Fruit fly (Drosophila melanogaster): ENCODE results near the gene otu.

otu gene

dm6 chrX:8521492-8521891 is 32.2 kb upstream of the otu start:
- TF ChIP-seq CG6163 (GFP tag; IDR thresholded peaks at IDR 0.05) (peak; percentile 28; the same call in 1 of the 3 replicates), net (GFP tag; optimal IDR thresholded peaks at IDR 0.05) (no peak), vri (GFP tag; optimal IDR thresholded peaks at IDR 0.05) (no peak), CG4318 (GFP tag; optimal IDR thresholded peaks at IDR 0.05) (peak; percentile 38), CG1621 (tag; optimal IDR thresholded peaks at IDR 0.05) (no peak), Eip78C (GFP tag) (peak; percentile 62), eg (GFP tag; IDR thresholded peaks at IDR 0.05) (peak; percentile 67; the same call in 2 of the 3 replicates), CG32006 (GFP tag; optimal IDR thresholded peaks at IDR 0.05) (peak; percentile 71), pdm3 (GFP tag; optimal IDR thresholded peaks at IDR 0.05) (no peak), CG11294 (GFP tag; IDR thresholded peaks at IDR 0.05) (0 out of 2 replicates have a peak, but pooled peaks have one; percentile 13), Sox15 (GFP tag; optimal IDR thresholded peaks at IDR 0.05) (no peak), CG10631 (GFP tag; optimal IDR thresholded peaks at IDR 0.05) (no peak), acj6 (GFP tag; optimal IDR thresholded peaks at IDR 0.05) (peak; percentile 16), Gug (GFP tag; IDR thresholded peaks at IDR 0.05) (peak; percentile 52), dsx (GFP tag; optimal IDR thresholded peaks at IDR 0.05; ENCODE audit: poor library complexity, severe bottlenecking) (no peak), Hr38 (GFP tag; optimal IDR thresholded peaks at IDR 0.05) (no peak), Eip93F (GFP tag; optimal IDR thresholded peaks at IDR 0.05) (no peak), esn (GFP tag; optimal IDR thresholded peaks at IDR 0.05) (no peak), CG15336 (GFP tag; IDR thresholded peaks at IDR 0.05) (peak; percentile 72), CG6792 (GFP tag; optimal IDR thresholded peaks at IDR 0.05) (no peak), Blimp-1 (GFP tag; optimal IDR thresholded peaks at IDR 0.05) (no peak), dac (GFP tag; optimal IDR thresholded peaks at IDR 0.05) (peak; percentile 10), CG6276 (GFP tag; optimal IDR thresholded peaks at IDR 0.05) (peak; percentile 67), CG10669 (GFP tag; optimal IDR thresholded peaks at IDR 0.05) (no peak), salr (GFP tag; optimal IDR thresholded peaks at IDR 0.05) (peak in 1 of 2 experiments; percentile 10), Lpt (GFP tag; optimal IDR thresholded peaks at IDR 0.05) (peak; percentile 52), Hr4 (GFP tag; optimal IDR thresholded peaks at IDR 0.05) (peak; percentile 66), CG8119 (GFP tag; IDR thresholded peaks at IDR 0.05) (peak; percentile 71), OdsH (GFP tag; optimal IDR thresholded peaks at IDR 0.05) (peak; percentile 13)

- TF ChIP-seq Met (GFP tag; optimal IDR thresholded peaks at IDR 0.05) (no peak), vri (GFP tag; optimal IDR thresholded peaks at IDR 0.05) (peak; percentile 28)
Measured at dm6 chrX:8520517-8520916, 31.2 kb upstream of the otu start.

dm6 chrX:8518025-8518661 is 28.8 kb upstream of the otu start:
- TF ChIP-seq OdsH (GFP tag; optimal IDR thresholded peaks at IDR 0.05) (no peak), svp (GFP tag) (no peak), Blimp-1 (GFP tag; optimal IDR thresholded peaks at IDR 0.05) (no peak), CG6808 (GFP tag; optimal IDR thresholded peaks at IDR 0.05) (peak; percentile 47), CG6792 (GFP tag; optimal IDR thresholded peaks at IDR 0.05) (no peak), CG8319 (GFP tag; optimal IDR thresholded peaks at IDR 0.05) (no peak), CG7368 (GFP tag; optimal IDR thresholded peaks at IDR 0.05) (no peak), Hr4 (GFP tag; optimal IDR thresholded peaks at IDR 0.05) (no peak), CG31627 (GFP tag; optimal IDR thresholded peaks at IDR 0.05) (no peak), Hr39 (GFP tag; optimal IDR thresholded peaks at IDR 0.05) (no peak), dac (GFP tag; optimal IDR thresholded peaks at IDR 0.05) (no peak), CG6854 (GFP tag; optimal IDR thresholded peaks at IDR 0.05) (no peak), Eip78C (GFP tag) (peak; percentile 75), Lpt (GFP tag; optimal IDR thresholded peaks at IDR 0.05) (no peak), dsx (GFP tag; optimal IDR thresholded peaks at IDR 0.05; ENCODE audit: poor library complexity, severe bottlenecking) (peak; percentile 9), Smox (GFP tag; optimal IDR thresholded peaks at IDR 0.05) (no peak), CG3032 (tag; optimal IDR thresholded peaks at IDR 0.05) (no peak), CG6163 (GFP tag; IDR thresholded peaks at IDR 0.05) (peak; percentile 20; the same call in 1 of the 3 replicates), CG9139 (GFP tag; optimal IDR thresholded peaks at IDR 0.05) (peak; percentile 45), CG8119 (GFP tag; IDR thresholded peaks at IDR 0.05) (peak; percentile 22; the same call in 1 of the 3 replicates), cyc (GFP tag; optimal IDR thresholded peaks at IDR 0.05) (no peak), Ets96B (tag; optimal IDR thresholded peaks at IDR 0.05) (peak; percentile 13), eg (GFP tag; IDR thresholded peaks at IDR 0.05) (peak; percentile 45; the same call in 1 of the 3 replicates), CG11762 (GFP tag; optimal IDR thresholded peaks at IDR 0.05; ENCODE audit: insufficient read depth) (no peak), Sox15 (GFP tag; optimal IDR thresholded peaks at IDR 0.05) (no peak), CG3919 (GFP tag; optimal IDR thresholded peaks at IDR 0.05) (no peak), ss (GFP tag; optimal IDR thresholded peaks at IDR 0.05) (peak; percentile 59 to 74), spab (GFP tag; optimal IDR thresholded peaks at IDR 0.05) (peak; percentile 27), Gug (GFP tag; IDR thresholded peaks at IDR 0.05) (no peak)
